Fruit fly (Drosophila melanogaster): ENCODE results near the gene ttk.

ttk gene

DNA sequence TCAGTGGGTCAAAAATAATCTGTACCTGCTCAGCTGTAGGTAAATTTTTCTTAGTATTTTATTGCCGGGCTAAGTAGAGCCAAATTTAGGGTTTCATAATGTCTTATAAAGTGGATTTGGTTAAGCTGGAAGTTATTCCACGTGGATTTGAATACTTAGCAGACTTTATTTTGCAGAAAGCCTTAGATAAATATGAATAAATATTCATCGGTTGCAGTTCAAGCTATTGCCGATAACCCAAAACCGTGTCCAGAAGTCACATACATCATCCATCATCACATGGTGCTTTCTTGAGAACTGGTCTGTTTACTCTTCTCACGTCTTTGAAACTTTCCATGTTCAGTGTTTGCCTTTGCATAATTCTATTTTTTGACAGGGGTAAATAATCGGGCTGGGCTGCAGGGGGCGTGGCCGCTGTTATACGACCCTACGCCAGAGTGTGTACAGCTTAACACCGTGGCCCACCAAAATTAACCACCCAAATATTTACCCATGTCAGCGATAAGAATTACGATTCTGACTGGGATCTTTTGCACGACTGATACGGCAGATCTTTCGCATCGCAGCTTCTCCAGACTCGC lies 45.0 kb downstream of the ttk start, which contains the start of gene CG2187 (continued):
- TF ChIP-seq CG6813 (GFP tag; optimal IDR thresholded peaks at IDR 0.05), result peak; percentile 39
- no peak for TF ChIP-seq fru (optimal IDR thresholded peaks at IDR 0.05)
- TF ChIP-seq NK7.1 (GFP tag; optimal IDR thresholded peaks at IDR 0.05), result no peak
- TF ChIP-seq Tbp (GFP tag; optimal IDR thresholded peaks at IDR 0.05), result no peak
- TF ChIP-seq Hsf (GFP tag; optimal IDR thresholded peaks at IDR 0.05), result no peak
- TF ChIP-seq pfk (GFP tag; optimal IDR thresholded peaks at IDR 0.05), result no peak
- TF ChIP-seq CG8290 (GFP tag; optimal IDR thresholded peaks at IDR 0.05), result no peak
- TF ChIP-seq CG8290 (tag; optimal IDR thresholded peaks at IDR 0.05), result no peak
- no peak for TF ChIP-seq CG4424 (GFP tag; optimal IDR thresholded peaks at IDR 0.05)
- TF ChIP-seq br (optimal IDR thresholded peaks at IDR 0.05), result no peak
- no peak for TF ChIP-seq kni (GFP tag; optimal IDR thresholded peaks at IDR 0.05)
- peak; percentile 16 for TF ChIP-seq caup (GFP tag; optimal IDR thresholded peaks at IDR 0.05; ENCODE audit: severe bottlenecking)
- no peak for TF ChIP-seq trem (tag; optimal IDR thresholded peaks at IDR 0.05)
- TF ChIP-seq Meics (GFP tag; optimal IDR thresholded peaks at IDR 0.05), result no peak
- TF ChIP-seq CG10366 (GFP tag; IDR thresholded peaks at IDR 0.05), result no peak
- peak in 1 of 2 experiments; percentile 9 for TF ChIP-seq Hr78 (GFP tag; optimal IDR thresholded peaks at IDR 0.05)
- peak; percentile 75 for TF ChIP-seq Med (GFP tag)
- peak; percentile 27 for TF ChIP-seq CG15479 (GFP tag; optimal IDR thresholded peaks at IDR 0.05)
- TF ChIP-seq CG4820 (GFP tag; optimal IDR thresholded peaks at IDR 0.05), result no peak
- TF ChIP-seq Jarid2 (GFP tag; optimal IDR thresholded peaks at IDR 0.05), result no peak
- no peak for TF ChIP-seq Dll (GFP tag; IDR thresholded peaks at IDR 0.05; ENCODE audit: partially characterized antibody)
- peak in 1 of 2 experiments; percentile 35 for TF ChIP-seq Pdp1 (GFP tag; optimal IDR thresholded peaks at IDR 0.05)
- TF ChIP-seq bigmax (GFP tag; optimal IDR thresholded peaks at IDR 0.05), result no peak
- peak; percentile 25 for TF ChIP-seq CG13424 (tag; optimal IDR thresholded peaks at IDR 0.05)
- TF ChIP-seq cato (GFP tag; optimal IDR thresholded peaks at IDR 0.05; ENCODE audit: borderline replicate concordance), result no peak
- TF ChIP-seq Taf1 (GFP tag; IDR thresholded peaks at IDR 0.05), result no peak
- no peak for TF ChIP-seq vnd (GFP tag; IDR thresholded peaks at IDR 0.05; ENCODE audit: partially characterized antibody)
- no peak for TF ChIP-seq en (GFP tag; optimal IDR thresholded peaks at IDR 0.05)
- TF ChIP-seq nerfin-1 (tag; optimal IDR thresholded peaks at IDR 0.05), result no peak
- 0 out of 2 replicates have a peak, but pooled peaks have one; percentile 30 for TF ChIP-seq Xrp1 (GFP tag; IDR thresholded peaks at IDR 0.05)
- TF ChIP-seq CG13296 (GFP tag; optimal IDR thresholded peaks at IDR 0.05), result peak; percentile 5
- peak; percentile 20; the same call in 1 of the 2 replicates for TF ChIP-seq onecut (GFP tag; IDR thresholded peaks at IDR 0.05)
- TF ChIP-seq Sry-β (GFP tag; optimal IDR thresholded peaks at IDR 0.05), result no peak
- TF ChIP-seq al (GFP tag; IDR thresholded peaks at IDR 0.05), result no peak
- TF ChIP-seq lab (GFP tag; optimal IDR thresholded peaks at IDR 0.05), result peak; percentile 60
- no peak for TF ChIP-seq CG13624 (GFP tag; optimal IDR thresholded peaks at IDR 0.05)
- peak; percentile 45 for TF ChIP-seq CG18599 (GFP tag; optimal IDR thresholded peaks at IDR 0.05)
- TF ChIP-seq Myb (GFP tag; optimal IDR thresholded peaks at IDR 0.05), result no peak
- TF ChIP-seq CG10431 (GFP tag; optimal IDR thresholded peaks at IDR 0.05), result peak; percentile 25
- TF ChIP-seq fd64A (GFP tag; optimal IDR thresholded peaks at IDR 0.05), result peak; percentile 46
- TF ChIP-seq Eip74EF (GFP tag; optimal IDR thresholded peaks at IDR 0.05), result no peak
- no peak for TF ChIP-seq tup (GFP tag; optimal IDR thresholded peaks at IDR 0.05)
- TF ChIP-seq Ssrp (tag; optimal IDR thresholded peaks at IDR 0.05), result no peak
- no peak for TF ChIP-seq CG11085 (GFP tag; IDR thresholded peaks at IDR 0.05)
- TF ChIP-seq Antp (GFP tag; optimal IDR thresholded peaks at IDR 0.05), result no peak
- TF ChIP-seq CG33557 (GFP tag; optimal IDR thresholded peaks at IDR 0.05), result no peak
- no peak for TF ChIP-seq bab2 (GFP tag; optimal IDR thresholded peaks at IDR 0.05)
- TF ChIP-seq CG17328 (GFP tag; IDR thresholded peaks at IDR 0.05), result peak; percentile 20; the same call in 1 of the 2 replicates
- no peak for TF ChIP-seq B-H1 (GFP tag; IDR thresholded peaks at IDR 0.05)
- TF ChIP-seq sens (GFP tag), result peak; percentile 36

Measured in whole organism, embryonic.